Fruit fly (Drosophila melanogaster): Measurements from ENCODE around the gene CG11498.

Gene CG11498

dm6 chr3R:30208766-30209484 is 48.7 kb upstream of the CG11498 start, which contains the start of gene RpS7 (continued):
- TF ChIP-seq croc (GFP tag; conservative IDR thresholded peaks at IDR 0.05) (peak; percentile 62; the same call in 2 of the 3 replicates), CG17829 (tag; optimal IDR thresholded peaks at IDR 0.05) (peak; percentile 78), CG2202 (tag; optimal IDR thresholded peaks at IDR 0.05) (peak; percentile 76), Ada2b (GFP tag; IDR thresholded peaks at IDR 0.05) (peak; percentile 50; the same call in 1 of the 2 replicates), jing (GFP tag; optimal IDR thresholded peaks at IDR 0.05) (no peak), CG10147 (GFP tag; optimal IDR thresholded peaks at IDR 0.05) (peak; percentile 49), HLHmδ (GFP tag; optimal IDR thresholded peaks at IDR 0.05) (peak; percentile 96), Sry-β (GFP tag; optimal IDR thresholded peaks at IDR 0.05) (peak; percentile 27), bcd (GFP tag; optimal IDR thresholded peaks at IDR 0.05) (peak; percentile 87), tll (GFP tag; optimal IDR thresholded peaks at IDR 0.05) (no peak), cad (GFP tag; optimal IDR thresholded peaks at IDR 0.05) (no peak), CG10462 (GFP tag; optimal IDR thresholded peaks at IDR 0.05) (peak; percentile 15), vfl (GFP tag; optimal IDR thresholded peaks at IDR 0.05) (no peak), Hr3 (GFP tag; optimal IDR thresholded peaks at IDR 0.05) (peak; percentile 38), Hsf (GFP tag; optimal IDR thresholded peaks at IDR 0.05) (peak; percentile 60), ac (GFP tag; optimal IDR thresholded peaks at IDR 0.05) (peak; percentile 48), Dip3 (GFP tag; optimal IDR thresholded peaks at IDR 0.05) (peak; percentile 45), CG13424 (tag; optimal IDR thresholded peaks at IDR 0.05) (peak; percentile 20), ato (GFP tag; IDR thresholded peaks at IDR 0.05; ENCODE audit: partially characterized antibody) (peak; percentile 92), Adf1 (GFP tag; IDR thresholded peaks at IDR 0.05) (peak; percentile 53), CG9727 (GFP tag; optimal IDR thresholded peaks at IDR 0.05) (peak; percentile 89), CG2116 (GFP tag; optimal IDR thresholded peaks at IDR 0.05) (peak; percentile 92), Xbp1 (GFP tag; optimal IDR thresholded peaks at IDR 0.05) (peak; percentile 37), pita (GFP tag; optimal IDR thresholded peaks at IDR 0.05) (no peak), CG10321 (GFP tag; IDR thresholded peaks at IDR 0.05) (peak; percentile 39; the same call in 1 of the 2 replicates), CG6689 (GFP tag; IDR thresholded peaks at IDR 0.05) (peak; percentile 69), Nf-YA (GFP tag; IDR thresholded peaks at IDR 0.05) (peak; percentile 51), CG7271 (tag; optimal IDR thresholded peaks at IDR 0.05) (peak; percentile 74), CG15073 (GFP tag; optimal IDR thresholded peaks at IDR 0.05) (no peak), CG11398 (GFP tag; optimal IDR thresholded peaks at IDR 0.05) (peak; percentile 41), Chrac-16 (GFP tag; optimal IDR thresholded peaks at IDR 0.05) (no peak), Sox100B (GFP tag; optimal IDR thresholded peaks at IDR 0.05) (peak; percentile 87), Hr39 (optimal IDR thresholded peaks at IDR 0.05) (no peak), Rfx (GFP tag; IDR thresholded peaks at IDR 0.05) (peak; percentile 84), odd (GFP tag; optimal IDR thresholded peaks at IDR 0.05) (peak; percentile 88), CHES-1-like (GFP tag; optimal IDR thresholded peaks at IDR 0.05) (peak; percentile 32), lmd (GFP tag; IDR thresholded peaks at IDR 0.05) (peak; percentile 55), ind (GFP tag; optimal IDR thresholded peaks at IDR 0.05) (peak; percentile 35), CG6272 (GFP tag; IDR thresholded peaks at IDR 0.05) (peak; percentile 76), HmgD (GFP tag; optimal IDR thresholded peaks at IDR 0.05) (no peak), CG7786 (GFP tag; optimal IDR thresholded peaks at IDR 0.05) (no peak), sr (GFP tag; IDR thresholded peaks at IDR 0.05) (no peak; the same call in 1 of the 3 replicates), CG32767 (GFP tag; IDR thresholded peaks at IDR 0.05) (0 out of 2 replicates have a peak, but pooled peaks have one; percentile 43), CG1024 (GFP tag; IDR thresholded peaks at IDR 0.05) (peak; percentile 67), BtbVII (GFP tag; optimal IDR thresholded peaks at IDR 0.05) (peak; percentile 84), CG9609 (GFP tag; optimal IDR thresholded peaks at IDR 0.05) (no peak), zen2 (GFP tag; IDR thresholded peaks at IDR 0.05; ENCODE audit: partially characterized antibody) (peak; percentile 94), dmrt11E (tag; optimal IDR thresholded peaks at IDR 0.05) (peak; percentile 45), nmo (GFP tag; optimal IDR thresholded peaks at IDR 0.05) (peak; percentile 77), Bteb2 (GFP tag; optimal IDR thresholded peaks at IDR 0.05) (peak; percentile 21)
